Worm (Caenorhabditis elegans) whole organism, L3 larva: ENCODE results near the gene igdb-1.

Source experiments
- ama-1 ChIP-seq: fragments of 150-350 bp; optimal IDR thresholded peaks from 2 replicates; lab custom pipeline; 2018
- eor-1 ChIP-seq, 2 experiments: fragments of 150-350 bp; optimal IDR thresholded peaks; 2 replicates each; lab custom pipeline; 2014 to 2018; ENCODE audit warnings: missing biosample characterization in 2 of 2, missing genetic modification characterization in 2 of 2
- hmg-11 ChIP-seq: sonication (generic microtip); optimal IDR thresholded peaks from 2 replicates; lab custom pipeline; 2016; ENCODE audit warnings: missing genetic modification characterization, missing compliant biosample characterization
- nhr-11 ChIP-seq: fragments of 150-350 bp; optimal IDR thresholded peaks from 2 replicates; lab custom pipeline; 2014; ENCODE audit warnings: missing biosample characterization, missing genetic modification characterization
- nhr-43 ChIP-seq: sonication (generic microtip); optimal IDR thresholded peaks from 2 replicates; lab custom pipeline; 2016; ENCODE audit warnings: mild to moderate bottlenecking, missing genetic modification characterization, missing compliant biosample characterization; ENCODE audit not compliant: poor library complexity, severe bottlenecking
- nhr-77 ChIP-seq: fragments of 150-350 bp; optimal IDR thresholded peaks from 2 replicates; lab custom pipeline; 2014; ENCODE audit warnings: missing biosample characterization, missing genetic modification characterization
- tbx-2 ChIP-seq: sonication (generic microtip); optimal IDR thresholded peaks from 2 replicates; lab custom pipeline; 2016; ENCODE audit warnings: mild to moderate bottlenecking, missing genetic modification characterization, missing compliant biosample characterization

ce11 chrIV:12431755-12432154, 47.1 kb upstream of the igdb-1 start:
- TF ChIP-seq nhr-11 (tag; lab: Kevin White, UChicago), result no peak
- no peak for TF ChIP-seq hmg-11 (tag; lab: Kevin White, UChicago)
- TF ChIP-seq nhr-77, result no peak
- TF ChIP-seq nhr-43 (tag; lab: Kevin White, UChicago), result no peak
- TF ChIP-seq tbx-2 (tag; lab: Kevin White, UChicago), result no peak
- TF ChIP-seq eor-1 (tag; optimal IDR thresholded peaks at IDR 0.05; lab: Kevin White, UChicago), result no peak
- TF ChIP-seq ama-1, result no peak
